Fruit fly (Drosophila melanogaster) whole organism, embryonic: ENCODE measurements around the gene esg.

Experiments used
- ATbp ChIP-seq: fragments of 200-800 bp; sonication (Bioruptor generic); optimal IDR thresholded peaks from 2 replicates; lab custom pipeline; 2017; ENCODE audit warnings: missing biosample characterization, mild to moderate bottlenecking, missing genetic modification characterization, missing genetic modification reagents
- CG10267 ChIP-seq: fragments of 200-800 bp; sonication (Bioruptor generic); optimal IDR thresholded peaks from 2 replicates; lab custom pipeline; 2018; ENCODE audit warnings: missing biosample characterization, mild to moderate bottlenecking, missing genetic modification characterization, moderate library complexity
- CG10462 ChIP-seq: fragments of 200-800 bp; sonication (Bioruptor generic); optimal IDR thresholded peaks from 2 replicates; lab custom pipeline; 2016; ENCODE audit warnings: missing biosample characterization, missing genetic modification characterization
- CG10543 ChIP-seq: fragments of 200-800 bp; sonication (Bioruptor generic); optimal IDR thresholded peaks from 3 replicates; lab custom pipeline; 2017; ENCODE audit warnings: missing biosample characterization, mild to moderate bottlenecking, missing genetic modification characterization, moderate library complexity
- CG11398 ChIP-seq: fragments of 200-800 bp; sonication (Bioruptor generic); optimal IDR thresholded peaks from 2 replicates; lab custom pipeline; 2016; ENCODE audit warnings: missing biosample characterization, missing genetic modification characterization
- CG11723 ChIP-seq: fragments of 200-800 bp; sonication (Bioruptor generic); optimal IDR thresholded peaks from 2 replicates; lab custom pipeline; 2017; ENCODE audit warnings: missing biosample characterization, mild to moderate bottlenecking, missing genetic modification characterization
- CG12155 ChIP-seq: fragments of 200-800 bp; sonication (Bioruptor generic); optimal IDR thresholded peaks from 3 replicates; lab custom pipeline; 2016; ENCODE audit warnings: missing biosample characterization, missing genetic modification characterization
- CG12299 ChIP-seq: fragments of 200-800 bp; sonication (Bioruptor generic); optimal IDR thresholded peaks from 2 replicates; lab custom pipeline; 2018; ENCODE audit warnings: missing biosample characterization, mild to moderate bottlenecking, missing genetic modification characterization
- CG12769 ChIP-seq: fragments of 200-800 bp; sonication (Bioruptor generic); optimal IDR thresholded peaks from 2 replicates; lab custom pipeline; 2019; ENCODE audit warnings: missing biosample characterization, mild to moderate bottlenecking, missing genetic modification characterization, moderate library complexity
- CG14860 ChIP-seq: fragments of 200-800 bp; sonication (Bioruptor generic); IDR thresholded peaks from 3 replicates; pipeline ENCODE4 v1.3.6; 2022; ENCODE audit warnings: missing biosample characterization, missing genetic modification characterization; ENCODE audit not compliant: partially characterized antibody
- CG15601 ChIP-seq: fragments of 200-800 bp; sonication (Bioruptor generic); optimal IDR thresholded peaks from 3 replicates; lab custom pipeline; 2019; ENCODE audit warnings: missing biosample characterization, mild to moderate bottlenecking, missing genetic modification characterization, moderate library complexity
- CG2199 ChIP-seq: fragments of 200-800 bp; sonication (Bioruptor generic); IDR thresholded peaks from 3 replicates; pipeline ENCODE4 v1.3.6; 2022; ENCODE audit warnings: missing biosample characterization, missing genetic modification characterization
- CG2202 ChIP-seq: fragments of 200-800 bp; sonication (Bioruptor generic); optimal IDR thresholded peaks from 2 replicates; lab custom pipeline; 2018; ENCODE audit warnings: missing biosample characterization, mild to moderate bottlenecking, missing genetic modification characterization
- CG2889 ChIP-seq: fragments of 200-800 bp; sonication (Bioruptor generic); IDR thresholded peaks from 3 replicates; pipeline ENCODE4 v1.3.6; 2022; ENCODE audit warnings: missing biosample characterization, missing genetic modification characterization
- CG30431 ChIP-seq: fragments of 200-800 bp; sonication (Bioruptor generic); optimal IDR thresholded peaks from 2 replicates; lab custom pipeline; 2017; ENCODE audit warnings: missing biosample characterization, missing genetic modification characterization
- CG3065 ChIP-seq: fragments of 200-800 bp; sonication (Bioruptor generic); optimal IDR thresholded peaks from 2 replicates; lab custom pipeline; 2016; ENCODE audit warnings: missing biosample characterization, missing genetic modification characterization
- CG31224 ChIP-seq: fragments of 200-800 bp; sonication (Bioruptor generic); IDR thresholded peaks from 2 replicates; pipeline ENCODE4 v1.3.6; 2022; ENCODE audit warnings: missing biosample characterization, missing genetic modification characterization
- CG42726 ChIP-seq: fragments of 200-800 bp; sonication (Bioruptor generic); IDR thresholded peaks from 2 replicates; pipeline ENCODE4 v1.3.6; 2022; ENCODE audit warnings: missing biosample characterization, missing genetic modification characterization; ENCODE audit not compliant: partially characterized antibody
- CG6175 ChIP-seq: fragments of 200-800 bp; sonication (Bioruptor generic); IDR thresholded peaks from 3 replicates; pipeline ENCODE4 v1.3.6; 2022; ENCODE audit warnings: missing biosample characterization, missing genetic modification characterization
- CG9727 ChIP-seq: fragments of 200-800 bp; sonication (Bioruptor generic); optimal IDR thresholded peaks from 3 replicates; lab custom pipeline; 2017; ENCODE audit warnings: missing biosample characterization, mild to moderate bottlenecking, missing genetic modification characterization
- Deaf1 ChIP-seq: fragments of 200-800 bp; optimal IDR thresholded peaks from 3 replicates; lab custom pipeline; 2019; ENCODE audit warnings: missing biosample characterization, mild to moderate bottlenecking, missing genetic modification characterization, moderate library complexity
- Dp ChIP-seq: fragments of 200-800 bp; sonication (Bioruptor generic); optimal IDR thresholded peaks from 2 replicates; lab custom pipeline; 2018; ENCODE audit warnings: missing biosample characterization, mild to moderate bottlenecking, missing genetic modification characterization, moderate library complexity
- E2f2 ChIP-seq: fragments of 200-800 bp; sonication (Bioruptor generic); IDR thresholded peaks from 2 replicates; pipeline ENCODE4 v1.3.6; 2022; ENCODE audit warnings: missing biosample characterization, missing genetic modification characterization
- H2.0 ChIP-seq: fragments of 200-800 bp; sonication (Bioruptor generic); IDR thresholded peaks from 2 replicates; pipeline ENCODE4 v1.3.6; 2022; ENCODE audit warnings: missing biosample characterization, missing genetic modification characterization
- Hr39 ChIP-seq: fragments of >200 bp; optimal IDR thresholded peaks from 2 replicates; lab custom pipeline; 2017
- Kr ChIP-seq: fragments of 200-800 bp; sonication (Bioruptor generic); optimal IDR thresholded peaks from 2 replicates; lab custom pipeline; 2017; ENCODE audit warnings: missing biosample characterization, mild to moderate bottlenecking, missing genetic modification characterization
- Nf-YB ChIP-seq: fragments of 200-800 bp; sonication (Bioruptor generic); optimal IDR thresholded peaks from 3 replicates; lab custom pipeline; 2019; ENCODE audit warnings: missing biosample characterization, mild to moderate bottlenecking, missing genetic modification characterization, moderate library complexity
- Optix ChIP-seq: fragments of 200-800 bp; sonication (Bioruptor generic); IDR thresholded peaks from 3 replicates; pipeline ENCODE4 v1.3.6; 2022; ENCODE audit warnings: missing biosample characterization, missing genetic modification characterization
- Rfx ChIP-seq: fragments of 200-800 bp; sonication (Bioruptor generic); IDR thresholded peaks from 2 replicates; pipeline ENCODE4 v1.3.6; 2022; ENCODE audit warnings: missing biosample characterization, missing genetic modification characterization
- Spps ChIP-seq: fragments of 200-800 bp; sonication (Bioruptor generic); optimal IDR thresholded peaks from 2 replicates; lab custom pipeline; 2018; ENCODE audit warnings: missing biosample characterization, mild to moderate bottlenecking, missing genetic modification characterization
- Usf ChIP-seq: fragments of 200-800 bp; sonication (Bioruptor generic); optimal IDR thresholded peaks from 2 replicates; lab custom pipeline; 2017; ENCODE audit warnings: missing genotype, missing biosample characterization, missing genetic modification characterization
- ap ChIP-seq: fragments of 200-800 bp; sonication (Bioruptor generic); IDR thresholded peaks from 2 replicates; pipeline ENCODE4 v1.3.6; 2022; ENCODE audit warnings: missing biosample characterization, missing genetic modification characterization
- ash1 ChIP-seq: fragments of 200-800 bp; sonication (Bioruptor generic); optimal IDR thresholded peaks from 2 replicates; lab custom pipeline; 2018; ENCODE audit warnings: missing biosample characterization, mild to moderate bottlenecking, missing genetic modification characterization
- ato ChIP-seq: fragments of 200-800 bp; sonication (Bioruptor generic); IDR thresholded peaks from 2 replicates; pipeline ENCODE4 v1.3.6; 2022; ENCODE audit warnings: missing biosample characterization, missing genetic modification characterization; ENCODE audit not compliant: partially characterized antibody
- az2 ChIP-seq: fragments of 200-800 bp; sonication (Bioruptor generic); optimal IDR thresholded peaks from 3 replicates; lab custom pipeline; 2016; ENCODE audit warnings: missing biosample characterization, missing genetic modification characterization
- cad ChIP-seq: fragments of >200 bp; optimal IDR thresholded peaks from 2 replicates; lab custom pipeline; 2017; ENCODE audit warnings: missing biosample characterization, missing genetic modification characterization
- cas ChIP-seq: fragments of 200-800 bp; sonication (Bioruptor generic); IDR thresholded peaks from 2 replicates; pipeline ENCODE4 v1.3.6; 2022; ENCODE audit warnings: missing biosample characterization, missing genetic modification characterization
- dimm ChIP-seq: fragments of 200-800 bp; sonication (Bioruptor generic); IDR thresholded peaks from 2 replicates; pipeline ENCODE4 v1.3.6; 2022; ENCODE audit warnings: missing biosample characterization, missing genetic modification characterization
- dpn ChIP-seq, 2 experiments: fragments of 200-800 bp; sonication (Bioruptor generic); optimal IDR thresholded peaks; 3 replicates each; lab custom pipeline; 2016; ENCODE audit warnings: missing biosample characterization in 2 of 2, missing genetic modification characterization in 2 of 2
- dysf ChIP-seq: fragments of 200-800 bp; sonication (Bioruptor generic); IDR thresholded peaks from 3 replicates; pipeline ENCODE4 v1.3.6; 2022; ENCODE audit warnings: missing biosample characterization, missing genetic modification characterization
- en ChIP-seq: fragments of 200-800 bp; sonication (Bioruptor generic); optimal IDR thresholded peaks from 2 replicates; lab custom pipeline; 2016; ENCODE audit warnings: missing biosample characterization, missing genetic modification characterization
- fru ChIP-seq: fragments of >200 bp; optimal IDR thresholded peaks from 2 replicates; lab custom pipeline; 2017
- gcm2 ChIP-seq: fragments of 200-800 bp; sonication (Bioruptor generic); optimal IDR thresholded peaks from 2 replicates; lab custom pipeline; 2016; ENCODE audit warnings: missing biosample characterization, missing genetic modification characterization
- ind ChIP-seq: fragments of 200-800 bp; sonication (Bioruptor generic); optimal IDR thresholded peaks from 3 replicates; lab custom pipeline; 2016; ENCODE audit warnings: missing biosample characterization, missing genetic modification characterization
- nom ChIP-seq: fragments of 200-800 bp; sonication (Bioruptor generic); optimal IDR thresholded peaks from 2 replicates; lab custom pipeline; 2017; ENCODE audit warnings: missing biosample characterization, missing genetic modification characterization, mild to moderate bottlenecking, moderate library complexity, missing genetic modification reagents
- pros ChIP-seq: fragments of 200-800 bp; sonication (Bioruptor generic); optimal IDR thresholded peaks from 3 replicates; lab custom pipeline; 2019; ENCODE audit warnings: missing biosample characterization, mild to moderate bottlenecking, missing genetic modification characterization, moderate library complexity
- sens-2 ChIP-seq: fragments of 200-800 bp; sonication (Bioruptor generic); IDR thresholded peaks from 2 replicates; pipeline ENCODE4 v1.3.6; 2022; ENCODE audit warnings: missing biosample characterization, missing genetic modification characterization
- sim ChIP-seq: fragments of 200-800 bp; sonication (Bioruptor generic); IDR thresholded peaks from 2 replicates; pipeline ENCODE4 v1.3.6; 2022; ENCODE audit warnings: missing biosample characterization, missing genetic modification characterization
- sisA ChIP-seq: fragments of 200-800 bp; sonication (Bioruptor generic); IDR thresholded peaks from 2 replicates; pipeline ENCODE4 v1.3.6; 2022; ENCODE audit warnings: missing biosample characterization, missing genetic modification characterization
- slbo ChIP-seq: fragments of 200-800 bp; sonication (Bioruptor generic); IDR thresholded peaks from 2 replicates; pipeline ENCODE4 v1.3.6; 2022; ENCODE audit warnings: missing biosample characterization, missing genetic modification characterization
- slou ChIP-seq: fragments of 200-800 bp; sonication (Bioruptor generic); optimal IDR thresholded peaks from 3 replicates; lab custom pipeline; 2016; ENCODE audit warnings: missing biosample characterization, missing genetic modification characterization
- tll ChIP-seq, 2 experiments: fragments of 200-800 bp in 1 of 2; fragments of >200 bp in 1 of 2; sonication (Bioruptor generic) in 1 of 2; optimal IDR thresholded peaks; 2 replicates each; lab custom pipeline; 2017 to 2019; ENCODE audit warnings: missing biosample characterization in 2 of 2, missing genetic modification characterization in 2 of 2, mild to moderate bottlenecking in 1 of 2, moderate library complexity in 1 of 2
- trh ChIP-seq: fragments of 200-800 bp; sonication (Bioruptor generic); optimal IDR thresholded peaks from 2 replicates; lab custom pipeline; 2016; ENCODE audit warnings: missing biosample characterization, missing genetic modification characterization

The esg gene

dm6 chr2L:15333602-15334080, at the start of gene esg (continued):
- no peak for TF ChIP-seq CG6175 (GFP tag; lab: Robert Waterston, UW)
- no peak for TF ChIP-seq CG15601 (tag; lab: Kevin White, UChicago)
- TF ChIP-seq Usf, result no peak
- no peak for TF ChIP-seq cas (GFP tag; lab: Robert Waterston, UW)
- TF ChIP-seq Dp (GFP tag; lab: Kevin White, UChicago), result no peak
- no peak for TF ChIP-seq CG42726
- TF ChIP-seq ash1 (GFP tag; lab: Kevin White, UChicago), result no peak
- no peak for TF ChIP-seq CG2202
- TF ChIP-seq dimm, result no peak
- TF ChIP-seq fru (lab: Kevin White, UChicago), result no peak
- TF ChIP-seq dysf (GFP tag; lab: Robert Waterston, UW), result no peak
- TF ChIP-seq Optix (GFP tag; lab: Robert Waterston, UW), result no peak
- TF ChIP-seq en (GFP tag; lab: Kevin White, UChicago), result no peak
- no peak for TF ChIP-seq CG3065 (GFP tag; lab: Kevin White, UChicago)
- peak; percentile 25; the same call in 1 of the 3 replicates for TF ChIP-seq CG14860 (GFP tag; lab: Robert Waterston, UW)
- TF ChIP-seq E2f2 (GFP tag; lab: Robert Waterston, UW), result no peak
- no peak for TF ChIP-seq H2.0 (GFP tag; lab: Robert Waterston, UW)
- no peak for TF ChIP-seq CG11398 (GFP tag; lab: Kevin White, UChicago)
- no peak for TF ChIP-seq nom (GFP tag; lab: Kevin White, UChicago)
- TF ChIP-seq CG10462 (GFP tag; lab: Kevin White, UChicago), result no peak
- TF ChIP-seq CG11723 (GFP tag; lab: Kevin White, UChicago), result no peak
- TF ChIP-seq CG10543 (GFP tag; lab: Kevin White, UChicago), result peak; percentile 13
- TF ChIP-seq sens-2 (GFP tag; lab: Robert Waterston, UW), result no peak
- peak; percentile 49; the same call in 1 of the 2 replicates for TF ChIP-seq ato (GFP tag; lab: Robert Waterston, UW)
- no peak for TF ChIP-seq CG31224
- TF ChIP-seq CG10267 (tag; lab: Kevin White, UChicago), result no peak
- no peak for TF ChIP-seq slbo (GFP tag; lab: Robert Waterston, UW)
- TF ChIP-seq ATbp (GFP tag; lab: Kevin White, UChicago), result no peak
- TF ChIP-seq CG9727 (GFP tag; lab: Kevin White, UChicago), result no peak
- no peak for TF ChIP-seq CG12769 (tag; lab: Kevin White, UChicago)
- no peak for TF ChIP-seq sisA (GFP tag; lab: Robert Waterston, UW)
- TF ChIP-seq CG30431 (GFP tag; lab: Kevin White, UChicago), result no peak
- TF ChIP-seq ind (GFP tag; lab: Kevin White, UChicago), result no peak
- no peak for TF ChIP-seq CG12155 (GFP tag; lab: Kevin White, UChicago)
- TF ChIP-seq Kr (GFP tag; lab: Kevin White, UChicago), result peak; percentile 68
- no peak for TF ChIP-seq Rfx (GFP tag; lab: Robert Waterston, UW)
- TF ChIP-seq dpn (GFP tag; optimal IDR thresholded peaks at IDR 0.05; lab: Kevin White, UChicago), result no peak
- TF ChIP-seq slou (GFP tag; lab: Kevin White, UChicago), result no peak
- peak in 1 of 2 experiments; percentile 18 for TF ChIP-seq tll (GFP tag; optimal IDR thresholded peaks at IDR 0.05; lab: Kevin White, UChicago)
- no peak for TF ChIP-seq Spps
- peak; percentile 44 for TF ChIP-seq cad (GFP tag; lab: Kevin White, UChicago)
- TF ChIP-seq CG2199 (GFP tag; lab: Robert Waterston, UW), result no peak
- TF ChIP-seq trh, result no peak
- peak; percentile 28 for TF ChIP-seq pros
- TF ChIP-seq sim (GFP tag; lab: Robert Waterston, UW), result no peak
- no peak for TF ChIP-seq gcm2 (GFP tag; lab: Kevin White, UChicago)
- TF ChIP-seq Deaf1 (tag; lab: Kevin White, UChicago), result peak; percentile 100
- TF ChIP-seq ap (GFP tag; lab: Robert Waterston, UW), result no peak
- no peak for TF ChIP-seq CG12299 (tag; lab: Kevin White, UChicago)
- TF ChIP-seq CG2889, result no peak
- no peak for TF ChIP-seq az2 (GFP tag; lab: Kevin White, UChicago)
- peak; percentile 99 for TF ChIP-seq Nf-YB (GFP tag; lab: Kevin White, UChicago)
- no peak for TF ChIP-seq Hr39 (lab: Kevin White, UChicago)
